Fruit fly (Drosophila melanogaster) whole organism, pupa: ENCODE results near the gene CG8925.

Experiments
- CG10348 ChIP-seq: fragments of 200-800 bp; sonication (Bioruptor generic); IDR thresholded peaks from 2 replicates; pipeline ENCODE4 v1.3.6; 2022; ENCODE audit warnings: missing biosample characterization, missing genetic modification characterization
- CG12605 ChIP-seq: fragments of 200-800 bp; sonication (Bioruptor generic); IDR thresholded peaks from 2 replicates; pipeline ENCODE4 v1.3.6; 2022; ENCODE audit warnings: missing biosample characterization, missing genetic modification characterization
- CG13204 ChIP-seq: fragments of 200-800 bp; sonication (Bioruptor generic); optimal IDR thresholded peaks from 2 replicates; lab custom pipeline; 2018; ENCODE audit warnings: missing biosample characterization, mild to moderate bottlenecking, missing genetic modification characterization, moderate library complexity
- CG14655 ChIP-seq: fragments of 200-800 bp; sonication (Bioruptor generic); optimal IDR thresholded peaks from 3 replicates; lab custom pipeline; 2017; ENCODE audit warnings: mild to moderate bottlenecking, missing biosample characterization, missing genetic modification reagents, missing genetic modification characterization
- CG15710 ChIP-seq: fragments of 200-800 bp; sonication (Bioruptor generic); optimal IDR thresholded peaks from 2 replicates; lab custom pipeline; 2018; ENCODE audit warnings: missing biosample characterization, mild to moderate bottlenecking, missing genetic modification characterization, moderate library complexity
- CG17806 ChIP-seq: fragments of 200-800 bp; sonication (Bioruptor generic); optimal IDR thresholded peaks from 2 replicates; lab custom pipeline; 2018; ENCODE audit warnings: missing biosample characterization, mild to moderate bottlenecking, missing genetic modification characterization, moderate library complexity
- CG32121 ChIP-seq: fragments of 200-800 bp; sonication (Bioruptor generic); IDR thresholded peaks from 2 replicates; pipeline ENCODE4 v1.3.6; 2022; ENCODE audit warnings: missing biosample characterization, missing genetic modification characterization
- CG34367 ChIP-seq: fragments of 200-800 bp; sonication (Bioruptor generic); optimal IDR thresholded peaks from 2 replicates; lab custom pipeline; 2018; ENCODE audit warnings: missing biosample characterization, mild to moderate bottlenecking, missing genetic modification characterization
- CG4496 ChIP-seq: fragments of 200-800 bp; sonication (Bioruptor generic); IDR thresholded peaks from 3 replicates; pipeline ENCODE4 v1.3.6; 2022; ENCODE audit warnings: missing biosample characterization, missing genetic modification characterization
- CG8159 ChIP-seq: fragments of 200-800 bp; sonication (Bioruptor generic); optimal IDR thresholded peaks from 3 replicates; lab custom pipeline; 2018; ENCODE audit warnings: missing biosample characterization, mild to moderate bottlenecking, missing genetic modification characterization, moderate library complexity
- CG8301 ChIP-seq: fragments of 200-800 bp; sonication (Bioruptor generic); optimal IDR thresholded peaks from 2 replicates; lab custom pipeline; 2018; ENCODE audit warnings: missing biosample characterization, mild to moderate bottlenecking, missing genetic modification characterization
- CG9948 ChIP-seq: fragments of 200-800 bp; sonication (Bioruptor generic); optimal IDR thresholded peaks from 2 replicates; lab custom pipeline; 2018; ENCODE audit warnings: missing biosample characterization, mild to moderate bottlenecking, missing genetic modification characterization, moderate library complexity
- D1 ChIP-seq: fragments of 200-800 bp; sonication (Bioruptor generic); optimal IDR thresholded peaks from 2 replicates; lab custom pipeline; 2018; ENCODE audit warnings: missing biosample characterization, mild to moderate bottlenecking, missing genetic modification characterization, moderate library complexity
- EcR ChIP-seq: fragments of 200-800 bp; sonication (Bioruptor generic); optimal IDR thresholded peaks from 3 replicates; lab custom pipeline; 2019; ENCODE audit warnings: missing biosample characterization, missing genetic modification characterization, mild to moderate bottlenecking, moderate library complexity, missing genetic modification reagents
- Ets98B ChIP-seq: fragments of 200-800 bp; sonication (Bioruptor generic); IDR thresholded peaks from 2 replicates; pipeline ENCODE4 v1.3.6; 2022; ENCODE audit warnings: missing biosample characterization, missing genetic modification characterization
- Pif1A ChIP-seq: fragments of 200-800 bp; sonication (Bioruptor generic); optimal IDR thresholded peaks from 3 replicates; lab custom pipeline; 2016; ENCODE audit warnings: missing biosample characterization, missing genetic modification characterization
- Pif1B ChIP-seq: fragments of 200-800 bp; sonication (Bioruptor generic); optimal IDR thresholded peaks from 3 replicates; lab custom pipeline; 2016; ENCODE audit warnings: missing biosample characterization, missing genetic modification characterization
- Snoo ChIP-seq: fragments of 200-800 bp; sonication (Bioruptor generic); optimal IDR thresholded peaks from 3 replicates; lab custom pipeline; 2017; ENCODE audit warnings: missing biosample characterization, mild to moderate bottlenecking, missing genetic modification characterization, inconsistent platforms
- fd96Ca ChIP-seq: fragments of 200-800 bp; sonication (Bioruptor generic); IDR thresholded peaks from 3 replicates; pipeline ENCODE4 v1.3.6; 2022; ENCODE audit warnings: missing biosample characterization, missing genetic modification characterization
- gl ChIP-seq: fragments of 200-800 bp; sonication (Bioruptor generic); optimal IDR thresholded peaks from 2 replicates; lab custom pipeline; 2018; ENCODE audit warnings: missing biosample characterization, mild to moderate bottlenecking, missing genetic modification characterization
- rn ChIP-seq: fragments of 200-800 bp; sonication (Bioruptor generic); IDR thresholded peaks from 2 replicates; pipeline ENCODE4 v1.3.6; 2022; ENCODE audit warnings: missing biosample characterization, missing genetic modification characterization

The CG8925 gene

dm6 chr3R:16151239-16151860 lies 20.4 kb upstream of the CG8925 start, which contains the start of gene Fer2:
Gene Fer2 (minus strand): TSS chr3R:16151312.
- TF ChIP-seq CG17806 (tag; lab: Kevin White, UChicago), result peak; percentile 28
- peak; percentile 15 for TF ChIP-seq CG15710 (tag; lab: Kevin White, UChicago)
- peak; percentile 77 for TF ChIP-seq CG8159 (tag; lab: Kevin White, UChicago)
- TF ChIP-seq CG12605 (GFP tag; lab: Robert Waterston, UW), result no peak
- peak; percentile 13 for TF ChIP-seq CG8301 (tag; lab: Kevin White, UChicago)
- TF ChIP-seq, all 21 proteins: peak for 4

dm6 chr3R:16152369-16152768 lies 19.4 kb upstream of the CG8925 start:
- TF ChIP-seq CG32121 (GFP tag; lab: Robert Waterston, UW), result peak; percentile 25; the same call in 1 of the 2 replicates
- TF ChIP-seq CG8301 (tag; lab: Kevin White, UChicago), result no peak

DNA sequence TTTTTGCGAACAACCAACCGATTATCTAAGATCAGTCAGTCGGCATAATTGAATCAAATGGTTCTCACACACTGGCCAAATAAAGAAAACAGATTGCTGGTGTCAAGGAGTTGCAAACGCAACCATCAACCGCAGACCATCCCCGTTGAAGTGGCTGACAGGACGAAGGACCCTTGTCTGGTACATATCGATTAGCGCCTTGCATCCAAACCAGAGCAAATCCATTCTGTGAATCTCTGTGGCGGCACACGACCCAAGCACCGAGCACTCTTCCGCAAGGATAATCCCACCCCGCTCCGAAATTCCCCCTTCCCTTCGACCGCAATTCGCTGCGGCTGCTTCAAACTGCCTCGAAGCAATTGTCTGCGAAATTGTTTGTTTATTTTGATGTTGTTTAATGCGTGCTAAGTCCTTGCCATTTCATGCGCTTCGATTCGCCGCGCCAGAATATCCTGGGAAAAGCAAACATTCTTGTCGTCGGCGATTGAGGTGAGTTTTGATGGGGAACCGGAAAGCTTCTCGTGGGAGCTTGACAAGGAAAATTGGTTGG lies 18.4 kb upstream of the CG8925 start:
- no peak for TF ChIP-seq CG32121 (GFP tag; lab: Robert Waterston, UW)
- no peak for TF ChIP-seq CG10348 (GFP tag; lab: Robert Waterston, UW)
- no peak for TF ChIP-seq CG34367 (tag; lab: Kevin White, UChicago)
- no peak for TF ChIP-seq Snoo (tag; lab: Kevin White, UChicago)
- TF ChIP-seq CG15710 (tag; lab: Kevin White, UChicago), result no peak
- no peak for TF ChIP-seq Pif1A (GFP tag; lab: Kevin White, UChicago)
- TF ChIP-seq fd96Ca (GFP tag; lab: Robert Waterston, UW), result no peak
- TF ChIP-seq gl, result no peak
- no peak for TF ChIP-seq EcR
- TF ChIP-seq CG13204 (GFP tag; lab: Kevin White, UChicago), result no peak
- no peak for TF ChIP-seq CG17806 (tag; lab: Kevin White, UChicago)
- no peak for TF ChIP-seq CG9948 (tag; lab: Kevin White, UChicago)
- TF ChIP-seq CG4496 (GFP tag; lab: Robert Waterston, UW), result no peak
- TF ChIP-seq Ets98B (GFP tag; lab: Robert Waterston, UW), result no peak
- TF ChIP-seq CG14655 (GFP tag; lab: Kevin White, UChicago), result no peak
- no peak for TF ChIP-seq D1 (tag; lab: Kevin White, UChicago)
- no peak for TF ChIP-seq Pif1B (GFP tag; lab: Kevin White, UChicago)
- TF ChIP-seq CG8301 (tag; lab: Kevin White, UChicago), result no peak
- no peak for TF ChIP-seq rn (GFP tag; lab: Robert Waterston, UW)

DNA sequence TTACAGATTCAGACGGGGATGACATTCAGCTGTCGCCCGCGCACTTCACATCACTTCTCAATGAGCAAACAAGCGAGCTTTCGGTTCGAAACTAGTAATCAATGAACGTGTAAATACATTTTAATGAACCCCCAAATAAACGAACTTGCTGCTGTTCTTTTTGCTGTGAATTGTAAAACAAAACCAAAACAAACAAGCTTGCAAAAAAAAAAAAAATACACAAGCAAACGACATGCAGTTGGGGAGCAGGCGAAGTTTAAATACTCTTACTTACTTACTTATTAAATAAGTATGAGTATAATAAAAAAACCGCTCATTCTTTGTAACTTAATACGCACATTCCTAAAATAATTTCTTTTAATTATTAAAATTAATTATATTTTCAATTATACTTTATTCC lies 17.5 kb upstream of the CG8925 start:
- TF ChIP-seq Ets98B (GFP tag; lab: Robert Waterston, UW), result peak; percentile 70
- no peak for TF ChIP-seq CG13204 (GFP tag; lab: Kevin White, UChicago)
- TF ChIP-seq CG17806 (tag; lab: Kevin White, UChicago), result no peak
- TF ChIP-seq CG8159 (tag; lab: Kevin White, UChicago), result peak; percentile 15
- TF ChIP-seq CG14655 (GFP tag; lab: Kevin White, UChicago), result no peak
- TF ChIP-seq D1 (tag; lab: Kevin White, UChicago), result no peak
- no peak for TF ChIP-seq CG9948 (tag; lab: Kevin White, UChicago)
- no peak for TF ChIP-seq EcR
- TF ChIP-seq CG4496 (GFP tag; lab: Robert Waterston, UW), result peak; percentile 86
- peak; percentile 67 for TF ChIP-seq Snoo (tag; lab: Kevin White, UChicago)
- TF ChIP-seq CG12605 (GFP tag; lab: Robert Waterston, UW), result peak; percentile 80
- TF ChIP-seq fd96Ca (GFP tag; lab: Robert Waterston, UW), result 0 out of 3 replicates have a peak, but pooled peaks have one; percentile 21
- TF ChIP-seq CG8301 (tag; lab: Kevin White, UChicago), result no peak
- TF ChIP-seq rn (GFP tag; lab: Robert Waterston, UW), result peak; percentile 61
- TF ChIP-seq Pif1B (GFP tag; lab: Kevin White, UChicago), result no peak
- TF ChIP-seq gl, result no peak
- TF ChIP-seq CG32121 (GFP tag; lab: Robert Waterston, UW), result peak; percentile 84
- TF ChIP-seq Pif1A (GFP tag; lab: Kevin White, UChicago), result peak; percentile 50
- no peak for TF ChIP-seq CG34367 (tag; lab: Kevin White, UChicago)
- TF ChIP-seq CG10348 (GFP tag; lab: Robert Waterston, UW), result no peak
- TF ChIP-seq CG15710 (tag; lab: Kevin White, UChicago), result peak; percentile 34

DNA sequence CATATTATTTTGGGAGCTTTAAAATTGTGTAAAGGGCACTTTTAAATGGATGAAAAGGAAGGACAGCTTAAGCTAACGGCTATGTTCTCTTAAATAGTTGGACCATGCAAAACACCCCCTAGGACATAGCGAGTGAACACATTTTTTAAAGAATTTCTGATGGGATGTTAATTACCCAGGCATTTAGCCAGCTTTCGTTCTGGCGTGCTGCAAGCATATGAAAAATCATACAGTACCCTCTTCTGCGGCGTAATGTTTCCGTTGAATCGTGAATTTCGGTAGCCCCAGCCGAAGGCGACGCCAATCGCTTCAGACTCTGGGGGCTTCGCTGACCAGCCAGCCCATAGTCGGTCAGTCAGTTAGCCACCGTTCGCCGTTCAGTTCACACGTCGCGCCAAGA lies 17.1 kb upstream of the CG8925 start, which contains the start of gene CG6006:
CG6006 (plus strand) TSS at position 301 of the 400 bp plus-strand sequence.
- no peak for TF ChIP-seq CG9948 (tag; lab: Kevin White, UChicago)
- no peak for TF ChIP-seq CG8301 (tag; lab: Kevin White, UChicago)
- TF ChIP-seq D1 (tag; lab: Kevin White, UChicago), result no peak
- no peak for TF ChIP-seq CG12605 (GFP tag; lab: Robert Waterston, UW)
- TF ChIP-seq CG34367 (tag; lab: Kevin White, UChicago), result no peak
- TF ChIP-seq CG14655 (GFP tag; lab: Kevin White, UChicago), result no peak
- TF ChIP-seq Snoo (tag; lab: Kevin White, UChicago), result no peak
- no peak for TF ChIP-seq Pif1B (GFP tag; lab: Kevin White, UChicago)
- TF ChIP-seq CG10348 (GFP tag; lab: Robert Waterston, UW), result no peak
- TF ChIP-seq Pif1A (GFP tag; lab: Kevin White, UChicago), result no peak
- no peak for TF ChIP-seq CG4496 (GFP tag; lab: Robert Waterston, UW)
- TF ChIP-seq CG32121 (GFP tag; lab: Robert Waterston, UW), result no peak
- TF ChIP-seq gl, result no peak
- TF ChIP-seq EcR, result no peak
- no peak for TF ChIP-seq CG15710 (tag; lab: Kevin White, UChicago)
- TF ChIP-seq rn (GFP tag; lab: Robert Waterston, UW), result no peak
- TF ChIP-seq CG8159 (tag; lab: Kevin White, UChicago), result no peak
- no peak for TF ChIP-seq Ets98B (GFP tag; lab: Robert Waterston, UW)
- TF ChIP-seq CG17806 (tag; lab: Kevin White, UChicago), result no peak
- TF ChIP-seq, all 21 proteins: peak for 0
